Fruit fly (Drosophila melanogaster) whole organism, pupa: Measurements from ENCODE around the gene Ilp6.

Source experiments
- CG17806 ChIP-seq: fragments of 200-800 bp; sonication (Bioruptor generic); optimal IDR thresholded peaks from 2 replicates; lab custom pipeline; 2018; ENCODE audit warnings: missing biosample characterization, mild to moderate bottlenecking, missing genetic modification characterization, moderate library complexity
- CG4496 ChIP-seq: fragments of 200-800 bp; sonication (Bioruptor generic); IDR thresholded peaks from 3 replicates; pipeline ENCODE4 v1.3.6; 2022; ENCODE audit warnings: missing biosample characterization, missing genetic modification characterization
- CG8159 ChIP-seq: fragments of 200-800 bp; sonication (Bioruptor generic); optimal IDR thresholded peaks from 3 replicates; lab custom pipeline; 2018; ENCODE audit warnings: missing biosample characterization, mild to moderate bottlenecking, missing genetic modification characterization, moderate library complexity
- D1 ChIP-seq: fragments of 200-800 bp; sonication (Bioruptor generic); optimal IDR thresholded peaks from 2 replicates; lab custom pipeline; 2018; ENCODE audit warnings: missing biosample characterization, mild to moderate bottlenecking, missing genetic modification characterization, moderate library complexity
- Ets98B ChIP-seq: fragments of 200-800 bp; sonication (Bioruptor generic); IDR thresholded peaks from 2 replicates; pipeline ENCODE4 v1.3.6; 2022; ENCODE audit warnings: missing biosample characterization, missing genetic modification characterization

DNA sequence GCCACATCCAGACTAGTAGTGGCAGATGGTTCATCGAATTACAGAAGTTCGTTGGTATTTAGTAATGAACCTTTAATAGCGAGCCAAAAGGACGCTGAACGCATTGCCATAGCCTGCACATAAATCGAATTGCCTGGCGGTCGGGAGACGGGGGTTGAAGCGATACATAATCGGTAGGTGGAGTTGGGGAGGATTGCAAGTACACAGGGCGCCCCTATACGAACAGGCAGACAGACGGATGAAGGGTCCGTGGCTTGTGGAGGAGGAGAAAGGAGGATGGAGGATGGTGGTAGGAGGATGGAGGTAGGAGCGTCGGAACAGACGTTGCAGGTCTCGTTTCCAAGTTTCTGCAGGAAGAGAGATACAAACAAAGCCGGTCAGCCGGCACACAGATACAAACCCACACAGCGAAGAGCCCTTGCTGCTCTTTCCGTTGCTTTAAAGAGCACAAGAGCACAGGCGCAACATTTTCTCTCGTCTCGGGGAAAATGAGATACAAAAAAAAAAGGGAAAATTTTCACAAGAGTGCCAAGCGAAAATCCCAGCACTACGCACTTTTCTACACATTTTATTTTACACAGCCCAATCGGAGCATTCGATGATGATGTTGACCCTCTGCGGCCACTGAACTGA, 10.7 kb downstream of the Ilp6 start:
- 0 out of 3 replicates have a peak, but pooled peaks have one; percentile 9 for TF ChIP-seq CG4496 (GFP tag; lab: Robert Waterston, UW)
- no peak for TF ChIP-seq Ets98B (GFP tag; lab: Robert Waterston, UW)
- TF ChIP-seq CG8159 (tag; lab: Kevin White, UChicago), result no peak
- TF ChIP-seq CG17806 (tag; lab: Kevin White, UChicago), result no peak
- TF ChIP-seq D1 (tag; lab: Kevin White, UChicago), result no peak
